Comparison of ENCODE assay signal across 1 fruit fly cellular context in the genomic region with DNA sequence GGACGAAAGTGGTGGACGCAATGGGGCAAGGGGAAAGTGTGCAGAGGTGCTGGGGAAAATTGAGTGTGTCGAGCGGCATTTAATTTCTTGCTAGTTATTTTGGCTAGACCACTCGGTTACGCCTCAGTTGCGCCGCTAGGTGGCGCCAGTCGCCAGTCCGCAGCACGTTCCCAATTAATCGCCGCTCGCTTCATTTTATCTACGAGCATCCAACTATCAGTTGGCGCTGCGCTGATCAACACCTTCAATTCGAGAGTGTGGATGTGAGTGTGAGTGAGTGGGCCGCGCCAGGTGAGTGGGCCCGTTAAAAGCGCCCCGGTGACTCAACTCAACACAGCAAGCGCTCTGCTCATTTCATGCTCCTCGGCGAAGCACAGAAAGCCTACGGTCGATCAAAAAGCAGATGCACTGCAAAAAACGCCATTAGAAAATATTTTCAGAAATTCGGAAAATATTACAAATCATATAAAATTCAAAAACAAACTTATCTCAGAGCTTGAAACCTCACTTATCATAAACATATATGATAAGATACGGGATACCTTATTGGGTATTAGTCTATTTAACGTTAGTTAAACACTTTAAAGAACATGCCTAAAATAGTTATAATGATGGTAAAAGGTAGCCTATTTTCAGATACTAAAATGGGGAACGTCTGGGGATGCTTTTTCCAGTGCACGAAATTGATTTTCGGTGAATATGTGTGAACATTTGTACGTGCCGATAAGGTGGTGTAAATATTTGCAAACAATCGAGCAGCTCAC.
A peak's percentile ranks its signal among the peaks of the same experiment; 100 is the strongest.
TF ChIP-seq lines count a peak whose summit lies in the region.

No protein-coding gene starts in this region.

TF ChIP-seq in whole organism, embryonic, 481 proteins besides CTCF, POLR2A, EP300 and RAD21 (continued from another document and continues in another):
- TF ChIP-seq ssp (GFP tag; IDR thresholded peaks at IDR 0.05; lab: Robert Waterston, UW) (peak; percentile 56), CG1529 (GFP tag; optimal IDR thresholded peaks at IDR 0.05; lab: Kevin White, UChicago) (peak; percentile 64), Atf6 (GFP tag; IDR thresholded peaks at IDR 0.05; lab: Robert Waterston, UW) (peak; percentile 88), CG15073 (GFP tag; optimal IDR thresholded peaks at IDR 0.05; lab: Kevin White, UChicago) (peak; percentile 3), bsh (GFP tag; optimal IDR thresholded peaks at IDR 0.05; lab: Kevin White, UChicago) (peak in 1 of 2 experiments; percentile 77), CG6254 (GFP tag; optimal IDR thresholded peaks at IDR 0.05; lab: Kevin White, UChicago) (peak; percentile 56), CG3281 (GFP tag; optimal IDR thresholded peaks at IDR 0.05; lab: Kevin White, UChicago) (peak; percentile 91), Atf-2 (GFP tag; optimal IDR thresholded peaks at IDR 0.05; lab: Kevin White, UChicago) (peak; percentile 77), CG3065 (GFP tag; optimal IDR thresholded peaks at IDR 0.05; lab: Kevin White, UChicago) (no peak), Dll (GFP tag; IDR thresholded peaks at IDR 0.05; lab: Robert Waterston, UW; ENCODE audit: partially characterized antibody) (no peak), Chrac-16 (GFP tag; optimal IDR thresholded peaks at IDR 0.05; lab: Kevin White, UChicago) (peak; percentile 68), E2f2 (GFP tag; IDR thresholded peaks at IDR 0.05; lab: Robert Waterston, UW) (peak; percentile 49), maf-S (GFP tag; optimal IDR thresholded peaks at IDR 0.05; lab: Kevin White, UChicago) (peak; percentile 69), vvl (GFP tag; IDR thresholded peaks at IDR 0.05; lab: Robert Waterston, UW) (peak; percentile 83), ap (GFP tag; IDR thresholded peaks at IDR 0.05; lab: Robert Waterston, UW) (peak; percentile 46; the same call in 1 of the 2 replicates), CG2875 (GFP tag; optimal IDR thresholded peaks at IDR 0.05; lab: Kevin White, UChicago) (peak; percentile 59), CG10543 (GFP tag; optimal IDR thresholded peaks at IDR 0.05; lab: Kevin White, UChicago) (peak; percentile 88), CG11456 (GFP tag; IDR thresholded peaks at IDR 0.05; lab: Robert Waterston, UW) (peak; percentile 66; the same call in 1 of the 3 replicates), ind (GFP tag; optimal IDR thresholded peaks at IDR 0.05; lab: Kevin White, UChicago) (peak; percentile 82), CrebB (tag; optimal IDR thresholded peaks at IDR 0.05; lab: Kevin White, UChicago) (peak; percentile 65), grn (GFP tag; optimal IDR thresholded peaks at IDR 0.05; lab: Kevin White, UChicago) (peak; percentile 66), Sry-β (GFP tag; optimal IDR thresholded peaks at IDR 0.05; lab: Kevin White, UChicago) (no peak), chif (GFP tag; optimal IDR thresholded peaks at IDR 0.05; lab: Kevin White, UChicago) (peak; percentile 71 to 79), nerfin-1 (tag; optimal IDR thresholded peaks at IDR 0.05; lab: Kevin White, UChicago) (peak; percentile 65), CG8089 (GFP tag; optimal IDR thresholded peaks at IDR 0.05; lab: Kevin White, UChicago) (peak; percentile 60), usp (GFP tag; optimal IDR thresholded peaks at IDR 0.05; lab: Kevin White, UChicago) (no peak), CG4360 (GFP tag; IDR thresholded peaks at IDR 0.05; lab: Robert Waterston, UW) (peak; percentile 33; the same call in 1 of the 2 replicates), gt (GFP tag; IDR thresholded peaks at IDR 0.05; lab: Robert Waterston, UW) (no peak), CG12942 (GFP tag; optimal IDR thresholded peaks at IDR 0.05; lab: Kevin White, UChicago) (peak; percentile 64), gro (GFP tag; optimal IDR thresholded peaks at IDR 0.05; lab: Kevin White, UChicago) (peak; percentile 79), CG2202 (tag; optimal IDR thresholded peaks at IDR 0.05; lab: Kevin White, UChicago) (peak; percentile 11), slp2 (GFP tag; optimal IDR thresholded peaks at IDR 0.05; lab: Kevin White, UChicago) (peak; percentile 81), E2f1 (GFP tag; IDR thresholded peaks at IDR 0.05; lab: Robert Waterston, UW) (peak; percentile 73), onecut (GFP tag; IDR thresholded peaks at IDR 0.05; lab: Robert Waterston, UW) (peak; percentile 62), CG8478 (optimal IDR thresholded peaks at IDR 0.05; lab: Kevin White, UChicago) (no peak), gcm (GFP tag; optimal IDR thresholded peaks at IDR 0.05; lab: Kevin White, UChicago) (peak; percentile 78), Neu2 (GFP tag; optimal IDR thresholded peaks at IDR 0.05; lab: Kevin White, UChicago; ENCODE audit: borderline replicate concordance) (no peak), CG15269 (tag; optimal IDR thresholded peaks at IDR 0.05; lab: Kevin White, UChicago) (peak; percentile 90), CG30431 (GFP tag; optimal IDR thresholded peaks at IDR 0.05; lab: Kevin White, UChicago) (peak; percentile 59), CG14014 (GFP tag; IDR thresholded peaks at IDR 0.05; lab: Robert Waterston, UW) (peak; percentile 70), wek (GFP tag; optimal IDR thresholded peaks at IDR 0.05; lab: Kevin White, UChicago) (peak; percentile 29), CG6765 (GFP tag; optimal IDR thresholded peaks at IDR 0.05; lab: Kevin White, UChicago) (peak; percentile 87), CG12299 (tag; optimal IDR thresholded peaks at IDR 0.05; lab: Kevin White, UChicago) (peak; percentile 60), rib (GFP tag; IDR thresholded peaks at IDR 0.05; lab: Robert Waterston, UW) (peak; percentile 11; the same call in 1 of the 2 replicates), CG17359 (tag; optimal IDR thresholded peaks at IDR 0.05; lab: Kevin White, UChicago) (peak; percentile 85), Ets97D (GFP tag; optimal IDR thresholded peaks at IDR 0.05; lab: Kevin White, UChicago) (peak; percentile 42), al (GFP tag; IDR thresholded peaks at IDR 0.05; lab: Robert Waterston, UW) (peak; percentile 69), CG4820 (GFP tag; optimal IDR thresholded peaks at IDR 0.05; lab: Kevin White, UChicago) (peak; percentile 56), Fer3 (tag; optimal IDR thresholded peaks at IDR 0.05; lab: Kevin White, UChicago) (peak; percentile 85), CG5245 (GFP tag; optimal IDR thresholded peaks at IDR 0.05; lab: Kevin White, UChicago) (peak; percentile 17), CG1647 (GFP tag; optimal IDR thresholded peaks at IDR 0.05; lab: Kevin White, UChicago) (peak; percentile 52), lab (GFP tag; optimal IDR thresholded peaks at IDR 0.05; lab: Kevin White, UChicago) (peak; percentile 91), CG42726 (GFP tag; IDR thresholded peaks at IDR 0.05; lab: Robert Waterston, UW; ENCODE audit: partially characterized antibody) (no peak), CG18764 (GFP tag; optimal IDR thresholded peaks at IDR 0.05; lab: Kevin White, UChicago) (peak; percentile 54), gfzf (GFP tag; optimal IDR thresholded peaks at IDR 0.05; lab: Kevin White, UChicago) (no peak), Ravus (GFP tag; IDR thresholded peaks at IDR 0.05; lab: Robert Waterston, UW) (peak; percentile 35), slou (GFP tag; optimal IDR thresholded peaks at IDR 0.05; lab: Kevin White, UChicago) (peak; percentile 70), CG6272 (GFP tag; IDR thresholded peaks at IDR 0.05; lab: Robert Waterston, UW) (peak; percentile 44), Med (GFP tag; lab: Kevin White, UChicago) (peak; percentile 93), da (GFP tag; optimal IDR thresholded peaks at IDR 0.05; lab: Kevin White, UChicago) (peak; percentile 6), CG10565 (GFP tag; optimal IDR thresholded peaks at IDR 0.05; lab: Kevin White, UChicago) (peak; percentile 45), CG7928 (GFP tag; optimal IDR thresholded peaks at IDR 0.05; lab: Kevin White, UChicago) (peak; percentile 33), CG13624 (GFP tag; optimal IDR thresholded peaks at IDR 0.05; lab: Kevin White, UChicago) (peak; percentile 80), CG17186 (GFP tag; optimal IDR thresholded peaks at IDR 0.05; lab: Kevin White, UChicago) (peak; percentile 18), Hey (tag; optimal IDR thresholded peaks at IDR 0.05; lab: Kevin White, UChicago) (no peak), CG2889 (GFP tag; IDR thresholded peaks at IDR 0.05; lab: Robert Waterston, UW) (peak; percentile 51; the same call in 1 of the 3 replicates), pb (GFP tag; optimal IDR thresholded peaks at IDR 0.05; lab: Kevin White, UChicago) (peak; percentile 48), HmgZ (tag; optimal IDR thresholded peaks at IDR 0.05; lab: Kevin White, UChicago) (peak; percentile 79), HLHmδ (GFP tag; optimal IDR thresholded peaks at IDR 0.05; lab: Kevin White, UChicago) (no peak), so (GFP tag; IDR thresholded peaks at IDR 0.05; lab: Robert Waterston, UW) (peak; percentile 74; the same call in 1 of the 3 replicates), CG12071 (GFP tag; optimal IDR thresholded peaks at IDR 0.05; lab: Kevin White, UChicago) (peak; percentile 68), nerfin-2 (GFP tag; IDR thresholded peaks at IDR 0.05; lab: Robert Waterston, UW; ENCODE audit: partially characterized antibody) (peak; percentile 31; the same call in 1 of the 2 replicates), CG2116 (GFP tag; optimal IDR thresholded peaks at IDR 0.05; lab: Kevin White, UChicago) (peak; percentile 44), crol (GFP tag; IDR thresholded peaks at IDR 0.05; lab: Robert Waterston, UW) (peak; percentile 46), CG32532 (GFP tag; IDR thresholded peaks at IDR 0.05; lab: Robert Waterston, UW) (peak; percentile 77), Usf (GFP tag; optimal IDR thresholded peaks at IDR 0.05; lab: Kevin White, UChicago) (peak; percentile 63), CG32772 (GFP tag; IDR thresholded peaks at IDR 0.05; lab: Robert Waterston, UW) (peak; percentile 64), Ptx1 (GFP tag; IDR thresholded peaks at IDR 0.05; lab: Robert Waterston, UW) (peak; percentile 85), ranshi (GFP tag; IDR thresholded peaks at IDR 0.05; lab: Robert Waterston, UW) (peak; percentile 47), Lim3 (GFP tag; IDR thresholded peaks at IDR 0.05; lab: Robert Waterston, UW) (no peak), luna (GFP tag; optimal IDR thresholded peaks at IDR 0.05; lab: Kevin White, UChicago) (no peak), mirr (GFP tag; optimal IDR thresholded peaks at IDR 0.05; lab: Kevin White, UChicago) (peak; percentile 35), Ssrp (tag; optimal IDR thresholded peaks at IDR 0.05; lab: Kevin White, UChicago) (peak; percentile 82), row (GFP tag; IDR thresholded peaks at IDR 0.05; lab: Robert Waterston, UW) (peak; percentile 88), CG5180 (GFP tag; optimal IDR thresholded peaks at IDR 0.05; lab: Kevin White, UChicago) (peak; percentile 63), chinmo (GFP tag; IDR thresholded peaks at IDR 0.05; lab: Robert Waterston, UW; ENCODE audit: partially characterized antibody) (peak; percentile 69; the same call in 1 of the 4 replicates), her (GFP tag; optimal IDR thresholded peaks at IDR 0.05; lab: Kevin White, UChicago) (peak; percentile 41), jumu (GFP tag; optimal IDR thresholded peaks at IDR 0.05; lab: Kevin White, UChicago) (peak; percentile 50), CG4404 (GFP tag; IDR thresholded peaks at IDR 0.05; lab: Robert Waterston, UW) (peak; percentile 54), Vsx1 (GFP tag; optimal IDR thresholded peaks at IDR 0.05; lab: Kevin White, UChicago) (peak; percentile 68), fru (optimal IDR thresholded peaks at IDR 0.05; lab: Kevin White, UChicago) (no peak), lov (optimal IDR thresholded peaks at IDR 0.05; lab: Kevin White, UChicago) (no peak), lov (GFP tag; IDR thresholded peaks at IDR 0.05; lab: Robert Waterston, UW) (no peak), Lpt (GFP tag; optimal IDR thresholded peaks at IDR 0.05; lab: Kevin White, UChicago) (no peak), Rfx (GFP tag; IDR thresholded peaks at IDR 0.05; lab: Robert Waterston, UW) (peak; percentile 83), CG31365 (tag; optimal IDR thresholded peaks at IDR 0.05; lab: Kevin White, UChicago) (no peak), gem (tag; optimal IDR thresholded peaks at IDR 0.05; lab: Kevin White, UChicago) (peak; percentile 93), CG4424 (GFP tag; optimal IDR thresholded peaks at IDR 0.05; lab: Kevin White, UChicago) (peak; percentile 79), ttk (GFP tag; IDR thresholded peaks at IDR 0.05; lab: Robert Waterston, UW) (peak; percentile 56), Blimp-1 (GFP tag; optimal IDR thresholded peaks at IDR 0.05; lab: Kevin White, UChicago) (peak; percentile 75), BEAF-32 (GFP tag; optimal IDR thresholded peaks at IDR 0.05; lab: Kevin White, UChicago) (no peak), Opbp (GFP tag; IDR thresholded peaks at IDR 0.05; lab: Robert Waterston, UW; ENCODE audit: partially characterized antibody) (peak; percentile 43; the same call in 1 of the 3 replicates), CG1233 (GFP tag; optimal IDR thresholded peaks at IDR 0.05; lab: Kevin White, UChicago) (peak; percentile 86), pum (GFP tag; optimal IDR thresholded peaks at IDR 0.05; lab: Kevin White, UChicago) (peak; percentile 76), stc (GFP tag; IDR thresholded peaks at IDR 0.05; lab: Robert Waterston, UW) (peak; percentile 77), Hr39 (optimal IDR thresholded peaks at IDR 0.05; lab: Kevin White, UChicago) (no peak), Hr51 (GFP tag; optimal IDR thresholded peaks at IDR 0.05; lab: Kevin White, UChicago) (peak; percentile 58 to 94), CG17568 (GFP tag; optimal IDR thresholded peaks at IDR 0.05; lab: Kevin White, UChicago) (peak; percentile 78), Dip2 (GFP tag; IDR thresholded peaks at IDR 0.05; lab: Robert Waterston, UW) (no peak; the same call in 1 of the 2 replicates), Camta (GFP tag; optimal IDR thresholded peaks at IDR 0.05; lab: Kevin White, UChicago) (peak; percentile 69), CG31441 (GFP tag; IDR thresholded peaks at IDR 0.05; lab: Robert Waterston, UW) (peak; percentile 75), CG10654 (GFP tag; optimal IDR thresholded peaks at IDR 0.05; lab: Kevin White, UChicago) (peak; percentile 60), Mrtf (GFP tag; IDR thresholded peaks at IDR 0.05; lab: Robert Waterston, UW) (peak; percentile 66), CG11398 (GFP tag; optimal IDR thresholded peaks at IDR 0.05; lab: Kevin White, UChicago) (peak; percentile 66), org-1 (GFP tag; optimal IDR thresholded peaks at IDR 0.05; lab: Kevin White, UChicago) (peak; percentile 84), BtbVII (GFP tag; optimal IDR thresholded peaks at IDR 0.05; lab: Kevin White, UChicago) (peak; percentile 76), bigmax (GFP tag; optimal IDR thresholded peaks at IDR 0.05; lab: Kevin White, UChicago) (no peak), Meics (GFP tag; optimal IDR thresholded peaks at IDR 0.05; lab: Kevin White, UChicago) (peak; percentile 89), CG13775 (GFP tag; optimal IDR thresholded peaks at IDR 0.05; lab: Kevin White, UChicago) (peak; percentile 78), CG4617 (GFP tag; optimal IDR thresholded peaks at IDR 0.05; lab: Kevin White, UChicago; ENCODE audit: borderline replicate concordance) (peak; percentile 23)
